Fruit fly (Drosophila melanogaster): ENCODE results near the gene CG17652.

The CG17652 gene

DNA sequence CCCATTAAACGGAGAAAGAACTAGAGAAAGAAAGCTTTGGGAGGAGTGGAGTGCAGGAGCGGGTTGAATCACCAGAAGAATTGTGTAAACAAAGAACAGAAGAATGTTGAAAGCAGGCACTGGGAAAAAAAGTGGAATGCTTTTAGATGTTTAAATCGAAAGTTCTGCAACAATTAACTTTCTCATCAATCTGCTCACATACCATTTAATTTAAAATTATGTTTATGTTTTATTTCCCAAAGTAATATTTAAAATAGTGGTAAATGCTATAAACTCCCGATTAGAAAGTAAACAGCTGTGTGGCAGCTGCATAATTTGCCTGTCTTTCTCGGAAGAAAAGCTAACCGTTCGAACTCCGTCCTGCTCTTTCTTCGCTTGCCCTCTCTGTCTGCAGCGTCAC, 5.9 kb upstream of the CG17652 start (continued):
- TF ChIP-seq Blimp-1 (GFP tag; optimal IDR thresholded peaks at IDR 0.05), result no peak

DNA sequence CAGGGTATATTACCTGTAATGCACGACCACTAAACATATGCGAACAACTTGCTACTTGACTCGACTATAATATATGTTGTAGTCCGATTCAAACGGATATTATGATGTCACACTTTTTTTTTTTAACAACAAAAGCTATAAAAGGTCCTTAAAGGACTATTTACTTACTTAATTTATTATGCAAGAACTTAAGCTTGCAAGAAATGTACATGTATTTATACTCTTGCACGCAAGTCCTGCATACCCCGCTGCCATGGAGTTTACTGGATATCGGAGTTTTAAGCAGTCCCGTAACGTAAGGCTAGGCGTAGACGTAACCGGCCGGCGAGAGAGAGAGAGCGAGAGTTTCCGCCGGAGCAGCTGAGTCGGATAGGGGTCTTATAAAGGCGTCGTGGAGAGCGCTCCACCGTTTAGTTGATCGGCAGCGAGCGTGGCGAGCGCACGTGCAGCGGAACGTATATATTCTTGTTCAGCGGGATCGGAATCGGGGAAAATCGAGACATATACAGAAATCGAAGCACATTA, 5.0 kb upstream of the CG17652 start:
- peak; percentile 83 for TF ChIP-seq CG8319 (GFP tag; optimal IDR thresholded peaks at IDR 0.05)
- TF ChIP-seq Sox15 (GFP tag; optimal IDR thresholded peaks at IDR 0.05), result peak; percentile 75
- peak; percentile 97 for TF ChIP-seq CG15336 (GFP tag; IDR thresholded peaks at IDR 0.05)
- peak; percentile 92 for TF ChIP-seq acj6 (GFP tag; optimal IDR thresholded peaks at IDR 0.05)
- TF ChIP-seq ss (GFP tag; optimal IDR thresholded peaks at IDR 0.05), result peak in 1 of 2 experiments; percentile 65
- peak; percentile 76 for TF ChIP-seq Hr39 (GFP tag; optimal IDR thresholded peaks at IDR 0.05)
- peak; percentile 72 for TF ChIP-seq CG11902 (GFP tag; optimal IDR thresholded peaks at IDR 0.05)
- TF ChIP-seq Blimp-1 (GFP tag; optimal IDR thresholded peaks at IDR 0.05), result no peak
- peak; percentile 95 for TF ChIP-seq CG6276 (GFP tag; optimal IDR thresholded peaks at IDR 0.05)
- peak; percentile 94 for TF ChIP-seq Gug (GFP tag; IDR thresholded peaks at IDR 0.05)
- no peak for TF ChIP-seq CG6854 (GFP tag; optimal IDR thresholded peaks at IDR 0.05)
- peak; percentile 83 for TF ChIP-seq svp (GFP tag)
- peak; percentile 96 for TF ChIP-seq OdsH (GFP tag; optimal IDR thresholded peaks at IDR 0.05)
- peak; percentile 58 for TF ChIP-seq Smox (GFP tag; optimal IDR thresholded peaks at IDR 0.05)
- peak; percentile 92 for TF ChIP-seq Sox14 (GFP tag; optimal IDR thresholded peaks at IDR 0.05)
- peak; percentile 47 for TF ChIP-seq fd59A (GFP tag; optimal IDR thresholded peaks at IDR 0.05)
- TF ChIP-seq dsx (GFP tag; optimal IDR thresholded peaks at IDR 0.05; ENCODE audit: poor library complexity, severe bottlenecking), result peak; percentile 25
- peak; percentile 39 to 96 for TF ChIP-seq salr (GFP tag; optimal IDR thresholded peaks at IDR 0.05)
- TF ChIP-seq CG3032 (tag; optimal IDR thresholded peaks at IDR 0.05), result peak; percentile 68
- peak; percentile 90 for TF ChIP-seq CG11762 (GFP tag; optimal IDR thresholded peaks at IDR 0.05; ENCODE audit: insufficient read depth)
- peak; percentile 73 for TF ChIP-seq Met (GFP tag; optimal IDR thresholded peaks at IDR 0.05)
- TF ChIP-seq Lpt (GFP tag; optimal IDR thresholded peaks at IDR 0.05), result peak; percentile 95
- peak; percentile 81 for TF ChIP-seq esn (GFP tag; optimal IDR thresholded peaks at IDR 0.05)
- peak; percentile 45 for TF ChIP-seq fkh (GFP tag; optimal IDR thresholded peaks at IDR 0.05)
- TF ChIP-seq CG31627 (GFP tag; optimal IDR thresholded peaks at IDR 0.05), result peak; percentile 76
- TF ChIP-seq cyc (GFP tag; optimal IDR thresholded peaks at IDR 0.05), result peak; percentile 74
- peak; percentile 76 for TF ChIP-seq lz (GFP tag; optimal IDR thresholded peaks at IDR 0.05)
- peak; percentile 90 for TF ChIP-seq CG1621 (tag; optimal IDR thresholded peaks at IDR 0.05)
- no peak for TF ChIP-seq Eip93F (GFP tag; optimal IDR thresholded peaks at IDR 0.05)
- TF ChIP-seq spab (GFP tag; optimal IDR thresholded peaks at IDR 0.05), result peak; percentile 65
- TF ChIP-seq CG10669 (GFP tag; optimal IDR thresholded peaks at IDR 0.05), result peak; percentile 78
- TF ChIP-seq fd85E (GFP tag; optimal IDR thresholded peaks at IDR 0.05), result peak; percentile 60
- TF ChIP-seq CG34406 (GFP tag; optimal IDR thresholded peaks at IDR 0.05), result peak; percentile 79
- TF ChIP-seq CG16779 (tag; optimal IDR thresholded peaks at IDR 0.05), result peak; percentile 81
- peak; percentile 93 for TF ChIP-seq CG3919 (GFP tag; optimal IDR thresholded peaks at IDR 0.05)
- peak; percentile 51 for TF ChIP-seq CG6808 (GFP tag; optimal IDR thresholded peaks at IDR 0.05)
- TF ChIP-seq CG8632 (GFP tag; optimal IDR thresholded peaks at IDR 0.05), result peak; percentile 82
- TF ChIP-seq CG32006 (GFP tag; optimal IDR thresholded peaks at IDR 0.05), result peak; percentile 99
- TF ChIP-seq Ets21C (GFP tag; optimal IDR thresholded peaks at IDR 0.05), result peak; percentile 43
- TF ChIP-seq Ets96B (tag; optimal IDR thresholded peaks at IDR 0.05), result peak; percentile 80
- TF ChIP-seq net (GFP tag; optimal IDR thresholded peaks at IDR 0.05), result peak; percentile 93
- TF ChIP-seq CG8119 (GFP tag; IDR thresholded peaks at IDR 0.05), result peak; percentile 97
- TF ChIP-seq Eip78C (GFP tag), result peak; percentile 97
- peak; percentile 97 for TF ChIP-seq CG4318 (GFP tag; optimal IDR thresholded peaks at IDR 0.05)
- peak; percentile 67 for TF ChIP-seq Hr38 (GFP tag; optimal IDR thresholded peaks at IDR 0.05)
- peak; percentile 93 for TF ChIP-seq CG10631 (GFP tag; optimal IDR thresholded peaks at IDR 0.05)
- peak; percentile 90 for TF ChIP-seq CG11294 (GFP tag; IDR thresholded peaks at IDR 0.05)
- peak; percentile 94 for TF ChIP-seq eg (GFP tag; IDR thresholded peaks at IDR 0.05)
- TF ChIP-seq topi (GFP tag; optimal IDR thresholded peaks at IDR 0.05), result peak; percentile 74
